Worm (Caenorhabditis elegans): Measurements from ENCODE around the gene R09D1.14.
A peak's percentile ranks its signal among the peaks of the same experiment; 100 is the strongest.

The R09D1.14 gene

DNA sequence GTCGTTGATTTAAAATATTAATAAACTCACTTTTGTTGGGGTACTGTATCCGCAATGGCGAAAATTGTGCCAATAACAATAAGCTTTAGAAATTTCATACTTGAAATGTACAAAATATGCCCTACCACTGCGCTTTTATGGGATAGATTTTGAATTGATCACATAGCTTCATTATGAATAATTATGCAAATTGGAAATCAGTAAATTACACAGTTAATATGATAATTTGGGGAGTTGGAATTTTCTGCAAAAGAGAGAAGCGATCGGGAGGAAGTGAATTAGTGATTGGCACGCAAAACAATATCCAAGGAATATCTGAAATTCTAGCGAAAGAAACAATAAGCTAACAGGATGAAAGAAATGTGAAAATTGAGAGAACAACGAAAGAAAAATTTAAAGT, 33.3 kb downstream of the R09D1.14 start, which contains the start of gene M176.10:
Gene M176.10 (minus strand): TSS at position 101 of the 400 bp plus-strand sequence.
- no peak for TF ChIP-seq egl-5 (tag; optimal IDR thresholded peaks at IDR 0.05)
- TF ChIP-seq zag-1 (tag; optimal IDR thresholded peaks at IDR 0.05), result no peak
- TF ChIP-seq nhr-12 (tag; optimal IDR thresholded peaks at IDR 0.05), result no peak
- TF ChIP-seq jun-1 (tag; optimal IDR thresholded peaks at IDR 0.05), result no peak
- TF ChIP-seq nhr-25 (tag; optimal IDR thresholded peaks at IDR 0.05), result no peak
- no peak for TF ChIP-seq pqm-1 (tag; optimal IDR thresholded peaks at IDR 0.05)
- TF ChIP-seq nhr-23 (tag; optimal IDR thresholded peaks at IDR 0.05), result no peak
- TF ChIP-seq pha-4 (tag; optimal IDR thresholded peaks at IDR 0.05), result no peak
- TF ChIP-seq nhr-76 (tag; optimal IDR thresholded peaks at IDR 0.05), result no peak
- no peak for TF ChIP-seq nhr-11 (tag; optimal IDR thresholded peaks at IDR 0.05)
- no peak for TF ChIP-seq nfya-1 (tag; optimal IDR thresholded peaks at IDR 0.05; ENCODE audit: insufficient read depth)
- TF ChIP-seq nhr-237 (tag; optimal IDR thresholded peaks at IDR 0.05), result no peak
- TF ChIP-seq ztf-4 (tag; optimal IDR thresholded peaks at IDR 0.05), result no peak
- no peak for TF ChIP-seq R02D3.7 (tag; optimal IDR thresholded peaks at IDR 0.05)
- no peak for TF ChIP-seq lin-39 (tag; optimal IDR thresholded peaks at IDR 0.05)
- TF ChIP-seq elt-2 (tag; optimal IDR thresholded peaks at IDR 0.05), result no peak
- TF ChIP-seq nhr-43 (tag; optimal IDR thresholded peaks at IDR 0.05; ENCODE audit: poor library complexity, severe bottlenecking), result no peak
- no peak for TF ChIP-seq egl-27 (tag; optimal IDR thresholded peaks at IDR 0.05)
- TF ChIP-seq ceh-28 (tag; optimal IDR thresholded peaks at IDR 0.05), result no peak
- TF ChIP-seq ceh-9 (tag; optimal IDR thresholded peaks at IDR 0.05), result no peak

DNA sequence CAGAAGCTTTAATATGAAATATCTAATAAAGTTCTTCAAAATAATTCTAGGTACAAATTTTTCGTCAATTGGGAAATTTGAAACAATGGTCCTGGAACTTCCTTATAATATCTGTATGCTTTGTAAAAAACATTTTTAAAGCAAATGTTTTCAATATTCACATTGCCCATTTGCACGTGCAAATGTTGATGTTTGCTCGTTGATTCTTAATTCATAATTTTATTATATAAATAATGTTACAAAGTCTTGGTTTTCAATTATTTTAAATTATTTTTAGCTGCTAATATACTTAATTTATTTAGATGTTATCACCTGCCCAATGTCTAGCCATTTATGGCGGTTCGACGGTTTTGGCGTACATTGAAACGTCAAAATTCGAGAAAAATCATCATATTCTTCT, 37.4 kb downstream of the R09D1.14 start, which contains the start of gene M176.11:
Gene M176.11 (plus strand): TSS at position 301 of the 400 bp plus-strand sequence.
- TF ChIP-seq aly-2 (tag; optimal IDR thresholded peaks at IDR 0.05), result no peak

DNA sequence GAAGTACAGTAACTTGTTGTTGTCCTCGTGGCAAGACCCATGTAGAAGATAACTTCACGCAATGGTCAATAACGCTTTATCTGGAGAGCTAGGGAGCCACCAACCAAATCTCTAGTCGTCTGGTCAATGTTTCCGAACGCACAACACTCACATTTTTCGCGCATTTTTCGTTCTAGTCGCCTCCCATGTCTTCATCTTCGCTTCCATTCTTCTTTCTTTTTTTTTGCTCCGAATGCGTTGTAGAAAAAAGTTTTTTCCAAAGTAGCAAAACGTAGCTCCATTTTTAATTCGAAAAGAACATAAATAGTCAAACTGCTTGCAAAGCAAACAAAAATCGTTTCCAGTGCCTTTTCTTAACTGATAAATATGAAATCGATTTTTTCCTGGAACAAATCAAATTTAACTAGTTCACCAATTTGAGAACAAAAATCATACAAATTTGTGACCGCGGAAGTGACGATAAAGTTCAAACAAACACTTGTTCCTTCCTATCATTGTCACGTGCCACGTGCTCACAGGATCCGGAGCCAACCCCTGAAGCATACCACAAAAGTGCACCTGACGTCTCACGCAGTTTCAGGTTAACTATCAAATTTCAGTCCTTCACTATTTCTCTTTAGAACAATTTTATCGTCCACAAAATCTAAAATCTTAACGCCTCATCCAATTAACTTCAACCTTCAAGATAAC, 40.4 kb downstream of the R09D1.14 start:
- TF ChIP-seq jun-1 (tag; optimal IDR thresholded peaks at IDR 0.05), result peak; percentile 26
- no peak for TF ChIP-seq nhr-237 (tag; optimal IDR thresholded peaks at IDR 0.05)
- TF ChIP-seq ama-1 (optimal IDR thresholded peaks at IDR 0.05), result no peak
- no peak for TF ChIP-seq ZK546.5 (tag; optimal IDR thresholded peaks at IDR 0.05)
- TF ChIP-seq pqm-1 (tag; optimal IDR thresholded peaks at IDR 0.05), result peak; percentile 55
- peak; percentile 39 for TF ChIP-seq elt-2 (tag; optimal IDR thresholded peaks at IDR 0.05)
- TF ChIP-seq daf-12 (tag; optimal IDR thresholded peaks at IDR 0.05), result no peak
- TF ChIP-seq ceh-82 (tag; optimal IDR thresholded peaks at IDR 0.05), result no peak
- peak; percentile 13 for TF ChIP-seq pha-4 (tag; optimal IDR thresholded peaks at IDR 0.05)

DNA sequence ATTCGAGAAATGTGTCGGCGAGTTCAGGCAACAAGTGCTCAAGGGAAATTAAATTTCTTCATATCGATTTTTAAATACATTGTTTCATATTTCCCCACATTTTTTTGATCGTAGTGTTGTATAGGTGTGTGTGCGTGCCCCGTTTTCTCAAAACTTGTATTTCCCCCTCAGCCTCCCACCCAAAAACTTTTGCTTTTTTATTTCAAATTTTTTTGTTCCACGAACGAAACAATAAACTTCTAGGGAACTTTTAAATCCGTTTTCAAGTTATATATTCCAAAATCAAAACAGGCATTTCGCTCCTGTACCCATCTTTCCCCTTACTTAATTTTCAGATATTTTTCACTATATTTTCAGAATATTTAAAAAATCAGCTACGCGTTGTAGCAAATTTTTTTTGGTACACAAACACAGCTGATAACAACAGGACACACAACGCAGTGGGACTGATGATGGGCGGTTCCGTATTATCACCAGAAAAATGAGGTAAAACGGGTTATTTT, 41.2 kb downstream of the R09D1.14 start, which contains the start of the genes M176.4 and M176.16:
Gene M176.4 (plus strand): TSS at position 301 of the 503 bp plus-strand sequence.
Gene M176.16 (plus strand): TSS at position 453 of the 503 bp plus-strand sequence.
- TF ChIP-seq nhr-28 (tag; optimal IDR thresholded peaks at IDR 0.05) (no peak), elt-2 (tag; optimal IDR thresholded peaks at IDR 0.05) (peak; percentile 38)

DNA sequence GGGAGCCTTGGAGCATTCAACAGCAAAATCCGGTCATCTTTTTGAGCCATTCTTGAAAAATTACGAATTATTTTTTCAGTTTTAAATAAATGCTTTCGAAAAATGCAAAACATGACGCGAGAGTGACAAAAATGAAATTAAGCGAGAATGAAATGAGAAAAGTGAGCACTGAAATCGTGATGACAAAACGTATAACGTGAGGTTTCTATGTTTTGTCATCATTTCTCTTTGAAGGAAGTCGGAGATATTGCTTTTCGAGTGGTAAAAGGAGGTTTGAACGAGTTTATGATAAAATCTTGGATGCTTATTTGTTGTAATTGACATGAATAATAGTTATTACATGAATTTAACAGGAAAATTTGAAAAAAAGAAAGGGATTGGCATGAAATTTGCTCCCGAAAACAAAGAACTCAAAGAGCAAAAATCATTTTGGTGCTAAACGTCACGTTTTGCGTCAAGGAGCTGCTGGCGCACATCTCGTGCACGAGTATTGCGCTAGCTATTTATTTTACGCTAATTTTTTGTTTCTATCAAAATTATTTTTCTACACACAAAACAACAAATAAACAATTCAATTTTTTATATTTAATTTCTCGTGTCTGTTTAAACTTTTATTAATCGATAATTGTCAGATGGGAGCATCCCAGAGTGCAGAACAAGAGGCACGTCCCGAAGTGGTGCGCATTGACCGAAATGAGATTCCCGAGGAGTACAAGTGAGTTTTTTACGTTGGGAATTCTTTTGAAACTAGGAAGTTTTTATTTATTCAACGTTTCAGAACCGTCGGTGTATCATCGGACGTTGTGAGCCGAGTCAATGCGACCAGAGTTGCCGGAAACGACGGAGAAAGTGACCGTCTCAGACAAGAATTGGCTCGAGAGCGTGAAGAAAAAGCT, 42.7 kb downstream of the R09D1.14 start, which contains the start of the genes gss-1 and chch-3:
Gene gss-1 (minus strand): TSS at position 51 of the 896 bp plus-strand sequence.
Gene chch-3 (plus strand): TSS at position 633 of the 896 bp plus-strand sequence.
- no peak for TF ChIP-seq aly-2 (tag; optimal IDR thresholded peaks at IDR 0.05)
- TF ChIP-seq elt-2 (tag; optimal IDR thresholded peaks at IDR 0.05), result peak; percentile 54
- peak; percentile 55 for TF ChIP-seq lin-39 (tag; optimal IDR thresholded peaks at IDR 0.05)
- peak; percentile 75 for TF ChIP-seq pha-4 (tag; optimal IDR thresholded peaks at IDR 0.05)
- TF ChIP-seq ceh-28 (tag; optimal IDR thresholded peaks at IDR 0.05), result no peak
- TF ChIP-seq nfya-1 (tag; optimal IDR thresholded peaks at IDR 0.05; ENCODE audit: insufficient read depth), result no peak
- TF ChIP-seq snpc-4 (tag; optimal IDR thresholded peaks at IDR 0.05), result peak; percentile 64
- TF ChIP-seq R02D3.7 (tag; optimal IDR thresholded peaks at IDR 0.05), result no peak
- TF ChIP-seq nhr-43 (tag; optimal IDR thresholded peaks at IDR 0.05; ENCODE audit: poor library complexity, severe bottlenecking), result peak; percentile 40
- no peak for TF ChIP-seq nhr-67 (tag; optimal IDR thresholded peaks at IDR 0.05)
- TF ChIP-seq pqm-1 (tag; optimal IDR thresholded peaks at IDR 0.05), result peak; percentile 0
- TF ChIP-seq lin-15B (tag; optimal IDR thresholded peaks at IDR 0.05), result peak; percentile 55
- TF ChIP-seq fos-1 (tag; optimal IDR thresholded peaks at IDR 0.05), result no peak
- TF ChIP-seq ztf-11 (tag; optimal IDR thresholded peaks at IDR 0.05), result no peak
- TF ChIP-seq nhr-23 (tag; optimal IDR thresholded peaks at IDR 0.05), result peak; percentile 32
